Fruit fly (Drosophila melanogaster) whole organism, embryonic: ENCODE measurements around the gene RpL24-like.

Experiments
- C15 ChIP-seq: fragments of 200-800 bp; sonication (Bioruptor generic); IDR thresholded peaks from 3 replicates; pipeline ENCODE4 v1.3.6; 2022; ENCODE audit warnings: missing biosample characterization, missing genetic modification characterization
- CG10366 ChIP-seq: fragments of 200-800 bp; sonication (Bioruptor generic); IDR thresholded peaks from 2 replicates; pipeline ENCODE4 v1.3.6; 2022; ENCODE audit warnings: missing biosample characterization, missing genetic modification characterization
- CG11695 ChIP-seq: fragments of 200-800 bp; sonication (Bioruptor generic); IDR thresholded peaks from 3 replicates; pipeline ENCODE4 v1.3.6; 2022; ENCODE audit warnings: missing biosample characterization, missing genetic modification characterization
- CG12236 ChIP-seq: fragments of 200-800 bp; sonication (Bioruptor generic); optimal IDR thresholded peaks from 2 replicates; lab custom pipeline; 2016; ENCODE audit warnings: missing biosample characterization, missing genetic modification characterization
- CG14667 ChIP-seq: fragments of 200-800 bp; sonication (Bioruptor generic); IDR thresholded peaks from 2 replicates; pipeline ENCODE4 v1.3.6; 2022; ENCODE audit warnings: missing biosample characterization, missing genetic modification characterization
- CG14710 ChIP-seq: fragments of 200-800 bp; sonication (Bioruptor generic); optimal IDR thresholded peaks from 3 replicates; lab custom pipeline; 2019; ENCODE audit warnings: missing biosample characterization, mild to moderate bottlenecking, missing genetic modification characterization, moderate library complexity
- CG15479 ChIP-seq: fragments of 200-800 bp; sonication (Bioruptor generic); optimal IDR thresholded peaks from 3 replicates; lab custom pipeline; 2019; ENCODE audit warnings: missing biosample characterization, mild to moderate bottlenecking, missing genetic modification characterization, moderate library complexity
- CG1832 ChIP-seq: fragments of 200-800 bp; sonication (Bioruptor generic); optimal IDR thresholded peaks from 2 replicates; lab custom pipeline; 2017; ENCODE audit warnings: missing biosample characterization, mild to moderate bottlenecking, missing genetic modification characterization, inconsistent platforms
- CG32772 ChIP-seq: fragments of 200-800 bp; sonication (Bioruptor generic); IDR thresholded peaks from 2 replicates; pipeline ENCODE4 v1.3.6; 2022; ENCODE audit warnings: missing biosample characterization, missing genetic modification characterization
- CG4360 ChIP-seq: fragments of 200-800 bp; sonication (Bioruptor generic); IDR thresholded peaks from 2 replicates; pipeline ENCODE4 v1.3.6; 2022; ENCODE audit warnings: missing biosample characterization, missing genetic modification characterization
- CG5180 ChIP-seq: fragments of 200-800 bp; sonication (Bioruptor generic); optimal IDR thresholded peaks from 3 replicates; lab custom pipeline; 2017; ENCODE audit warnings: missing biosample characterization, missing genetic modification characterization, mild to moderate bottlenecking, moderate library complexity, missing genetic modification reagents
- CG6854 ChIP-seq: fragments of 200-800 bp; sonication (Bioruptor generic); optimal IDR thresholded peaks from 3 replicates; lab custom pipeline; 2017; ENCODE audit warnings: missing biosample characterization, mild to moderate bottlenecking, missing genetic modification characterization
- CG7271 ChIP-seq: fragments of 200-800 bp; sonication (Bioruptor generic); optimal IDR thresholded peaks from 2 replicates; lab custom pipeline; 2018; ENCODE audit warnings: missing biosample characterization, mild to moderate bottlenecking, missing genetic modification characterization, moderate library complexity
- CG9215 ChIP-seq: fragments of 200-800 bp; sonication (Bioruptor generic); IDR thresholded peaks from 2 replicates; pipeline ENCODE4 v1.3.6; 2022; ENCODE audit warnings: missing biosample characterization, missing genetic modification characterization
- CG9437 ChIP-seq: fragments of 200-800 bp; sonication (Bioruptor generic); optimal IDR thresholded peaks from 2 replicates; lab custom pipeline; 2018; ENCODE audit warnings: missing biosample characterization, mild to moderate bottlenecking, missing genetic modification characterization
- CG9609 ChIP-seq: fragments of 200-800 bp; sonication (Bioruptor generic); optimal IDR thresholded peaks from 3 replicates; lab custom pipeline; 2016; ENCODE audit warnings: missing biosample characterization, missing genetic modification characterization
- CG9876 ChIP-seq: fragments of 200-800 bp; sonication (Bioruptor generic); optimal IDR thresholded peaks from 2 replicates; lab custom pipeline; 2016; ENCODE audit warnings: missing biosample characterization, missing genetic modification characterization
- Camta ChIP-seq: fragments of 200-800 bp; sonication (Bioruptor generic); optimal IDR thresholded peaks from 2 replicates; lab custom pipeline; 2016; ENCODE audit warnings: missing biosample characterization, missing genetic modification characterization
- CkIIα-i1 ChIP-seq: fragments of 200-800 bp; sonication (Bioruptor generic); IDR thresholded peaks from 2 replicates; pipeline ENCODE4 v1.3.6; 2022; ENCODE audit warnings: missing biosample characterization, missing genetic modification characterization
- Deaf1 ChIP-seq: fragments of 200-800 bp; optimal IDR thresholded peaks from 3 replicates; lab custom pipeline; 2019; ENCODE audit warnings: missing biosample characterization, mild to moderate bottlenecking, missing genetic modification characterization, moderate library complexity
- Fer3 ChIP-seq: fragments of 200-800 bp; sonication (Bioruptor generic); optimal IDR thresholded peaks from 2 replicates; lab custom pipeline; 2018; ENCODE audit warnings: missing biosample characterization, mild to moderate bottlenecking, missing genetic modification characterization, moderate library complexity
- HmgZ ChIP-seq: fragments of 200-800 bp; sonication (Bioruptor generic); optimal IDR thresholded peaks from 2 replicates; lab custom pipeline; 2018; ENCODE audit warnings: missing biosample characterization, mild to moderate bottlenecking, missing genetic modification characterization
- Hr78 ChIP-seq, 2 experiments: fragments of 200-800 bp in 1 of 2; fragments of >200 bp in 1 of 2; sonication (Bioruptor generic) in 1 of 2; optimal IDR thresholded peaks; 2 replicates each; lab custom pipeline; 2017 to 2019; ENCODE audit warnings: missing biosample characterization in 2 of 2, missing genetic modification characterization in 2 of 2, mild to moderate bottlenecking in 1 of 2, moderate library complexity in 1 of 2
- Hsf ChIP-seq: fragments of 200-800 bp; sonication (Bioruptor generic); optimal IDR thresholded peaks from 3 replicates; lab custom pipeline; 2016; ENCODE audit warnings: missing biosample characterization, missing genetic modification characterization
- Lpt ChIP-seq: fragments of >200 bp; optimal IDR thresholded peaks from 2 replicates; lab custom pipeline; 2018; ENCODE audit warnings: missing biosample characterization, missing genetic modification characterization
- Mrtf ChIP-seq: fragments of 200-800 bp; sonication (Bioruptor generic); IDR thresholded peaks from 3 replicates; pipeline ENCODE4 v1.3.6; 2022; ENCODE audit warnings: missing biosample characterization, missing genetic modification characterization
- Myb ChIP-seq: fragments of 200-800 bp; sonication (Bioruptor generic); optimal IDR thresholded peaks from 2 replicates; lab custom pipeline; 2016; ENCODE audit warnings: missing biosample characterization, missing genetic modification characterization
- Nf-YC ChIP-seq: fragments of 200-800 bp; optimal IDR thresholded peaks from 3 replicates; lab custom pipeline; 2019; ENCODE audit warnings: missing biosample characterization, mild to moderate bottlenecking, missing genetic modification characterization, moderate library complexity
- Oaz ChIP-seq: fragments of 200-800 bp; sonication (Bioruptor generic); IDR thresholded peaks from 2 replicates; pipeline ENCODE4 v1.3.6; 2022; ENCODE audit warnings: missing biosample characterization, missing genetic modification characterization
- Rfx ChIP-seq: fragments of 200-800 bp; sonication (Bioruptor generic); IDR thresholded peaks from 2 replicates; pipeline ENCODE4 v1.3.6; 2022; ENCODE audit warnings: missing biosample characterization, missing genetic modification characterization
- aop ChIP-seq: fragments of 200-800 bp; sonication (Bioruptor generic); IDR thresholded peaks from 2 replicates; pipeline ENCODE4 v1.3.6; 2022; ENCODE audit warnings: missing biosample characterization, missing genetic modification characterization
- ase ChIP-seq: fragments of 200-800 bp; sonication (Bioruptor generic); IDR thresholded peaks from 3 replicates; pipeline ENCODE4 v1.3.6; 2022; ENCODE audit warnings: missing biosample characterization, missing genetic modification characterization
- bcd ChIP-seq: fragments of 200-800 bp; sonication (Bioruptor generic); optimal IDR thresholded peaks from 2 replicates; lab custom pipeline; 2017; ENCODE audit warnings: missing biosample characterization, mild to moderate bottlenecking, missing genetic modification characterization
- crol ChIP-seq: fragments of 200-800 bp; sonication (Bioruptor generic); IDR thresholded peaks from 2 replicates; pipeline ENCODE4 v1.3.6; 2022; ENCODE audit warnings: missing biosample characterization, missing genetic modification characterization
- dpn ChIP-seq, 2 experiments: fragments of 200-800 bp; sonication (Bioruptor generic); optimal IDR thresholded peaks; 3 replicates each; lab custom pipeline; 2016; ENCODE audit warnings: missing biosample characterization in 2 of 2, missing genetic modification characterization in 2 of 2
- dysf ChIP-seq: fragments of 200-800 bp; sonication (Bioruptor generic); IDR thresholded peaks from 3 replicates; pipeline ENCODE4 v1.3.6; 2022; ENCODE audit warnings: missing biosample characterization, missing genetic modification characterization
- ems ChIP-seq: fragments of 200-800 bp; sonication (Bioruptor generic); optimal IDR thresholded peaks from 3 replicates; lab custom pipeline; 2016; ENCODE audit warnings: missing biosample characterization, missing genetic modification characterization
- hkb ChIP-seq, 2 experiments: fragments of 200-800 bp in 1 of 2; fragments of >200 bp in 1 of 2; sonication (Bioruptor generic) in 1 of 2; IDR thresholded peaks in 1 of 2; optimal IDR thresholded peaks in 1 of 2; 2 replicates each; pipeline versions ENCODE4 v1.3.6 to Lab custom; 2017 to 2022; ENCODE audit warnings: missing biosample characterization in 1 of 2, missing genetic modification characterization in 1 of 2
- jumu ChIP-seq: fragments of 200-800 bp; sonication (Bioruptor generic); optimal IDR thresholded peaks from 3 replicates; lab custom pipeline; 2016; ENCODE audit warnings: missing biosample characterization, missing genetic modification characterization
- nmo ChIP-seq: fragments of 200-800 bp; sonication (Bioruptor generic); optimal IDR thresholded peaks from 2 replicates; lab custom pipeline; 2018; ENCODE audit warnings: missing biosample characterization, mild to moderate bottlenecking, missing genetic modification characterization, moderate library complexity
- onecut ChIP-seq: fragments of 200-800 bp; sonication (Bioruptor generic); IDR thresholded peaks from 2 replicates; pipeline ENCODE4 v1.3.6; 2022; ENCODE audit warnings: missing biosample characterization, missing genetic modification characterization
- pho ChIP-seq: fragments of 200-800 bp; sonication (Bioruptor generic); optimal IDR thresholded peaks from 2 replicates; lab custom pipeline; 2016; ENCODE audit warnings: missing biosample characterization, missing genetic modification characterization
- schlank ChIP-seq: fragments of 200-800 bp; sonication (Bioruptor generic); optimal IDR thresholded peaks from 2 replicates; lab custom pipeline; 2018; ENCODE audit warnings: missing biosample characterization, mild to moderate bottlenecking, missing genetic modification characterization
- sd ChIP-seq: fragments of 200-800 bp; sonication (Bioruptor generic); optimal IDR thresholded peaks from 3 replicates; lab custom pipeline; 2018; ENCODE audit warnings: missing biosample characterization, mild to moderate bottlenecking, missing genetic modification characterization, moderate library complexity
- sisA ChIP-seq: fragments of 200-800 bp; sonication (Bioruptor generic); IDR thresholded peaks from 2 replicates; pipeline ENCODE4 v1.3.6; 2022; ENCODE audit warnings: missing biosample characterization, missing genetic modification characterization
- slbo ChIP-seq: fragments of 200-800 bp; sonication (Bioruptor generic); IDR thresholded peaks from 2 replicates; pipeline ENCODE4 v1.3.6; 2022; ENCODE audit warnings: missing biosample characterization, missing genetic modification characterization
- sna ChIP-seq: fragments of 200-800 bp; sonication (Bioruptor generic); IDR thresholded peaks from 2 replicates; pipeline ENCODE4 v1.3.6; 2022; ENCODE audit warnings: missing biosample characterization, missing genetic modification characterization; ENCODE audit not compliant: partially characterized antibody
- toy ChIP-seq: fragments of 200-800 bp; sonication (Bioruptor generic); IDR thresholded peaks from 2 replicates; pipeline ENCODE4 v1.3.6; 2022; ENCODE audit warnings: missing biosample characterization, missing genetic modification characterization
- tx ChIP-seq: fragments of 200-800 bp; sonication (Bioruptor generic); optimal IDR thresholded peaks from 2 replicates; lab custom pipeline; 2016; ENCODE audit warnings: missing biosample characterization, missing genetic modification characterization

RpL24-like gene

DNA sequence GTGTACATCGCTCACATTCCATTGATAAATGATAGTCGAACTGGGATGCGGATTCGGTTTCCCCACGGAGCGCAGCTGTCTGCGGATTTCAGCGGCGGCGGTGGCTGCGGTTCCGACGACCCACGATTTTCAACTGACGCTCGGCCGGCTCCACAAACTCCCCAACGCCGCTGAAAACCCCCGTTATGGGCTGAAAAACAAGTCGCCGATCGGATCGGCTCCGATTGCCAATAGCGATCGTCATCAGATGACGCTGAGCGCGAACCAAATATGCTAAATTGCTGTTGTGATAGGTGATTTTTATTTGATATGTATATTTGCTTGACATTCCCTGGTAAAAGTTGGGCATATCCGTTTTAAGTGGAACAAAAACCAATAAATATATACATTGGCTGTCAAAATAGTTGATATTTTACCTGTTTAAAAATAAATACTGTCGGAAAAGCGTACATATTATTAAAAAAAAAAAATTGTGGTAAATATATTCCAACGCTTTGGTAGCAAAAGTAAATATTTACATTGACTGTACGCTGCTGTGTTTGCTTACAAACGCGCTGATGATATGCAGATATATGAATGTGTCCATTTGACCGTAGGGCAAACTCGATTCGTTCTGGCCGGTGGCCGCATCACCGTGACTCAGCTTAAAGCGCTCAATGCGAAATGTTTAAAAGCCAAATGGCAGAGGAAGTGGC lies 23.0 kb upstream of the RpL24-like start (continued):
- no peak for TF ChIP-seq CG1832 (GFP tag; lab: Kevin White, UChicago)
- 0 out of 3 replicates have a peak, but pooled peaks have one; percentile 46 for TF ChIP-seq ase
- TF ChIP-seq Nf-YC (tag; lab: Kevin White, UChicago), result peak; percentile 8
- TF ChIP-seq tx (GFP tag; lab: Kevin White, UChicago), result peak; percentile 36
- TF ChIP-seq ems, result peak; percentile 10
- peak; percentile 76 for TF ChIP-seq CG9215 (GFP tag; lab: Robert Waterston, UW)
- peak; percentile 53 for TF ChIP-seq Hsf (GFP tag; lab: Kevin White, UChicago)
- TF ChIP-seq Myb (GFP tag; lab: Kevin White, UChicago), result peak; percentile 39
- TF ChIP-seq CG12236 (GFP tag; lab: Kevin White, UChicago), result no peak
- TF ChIP-seq toy (GFP tag; lab: Robert Waterston, UW), result 0 out of 2 replicates have a peak, but pooled peaks have one; percentile 25
- peak; percentile 51; the same call in 1 of the 3 replicates for TF ChIP-seq CG11695
- TF ChIP-seq dysf (GFP tag; lab: Robert Waterston, UW), result peak; percentile 77
- peak in 1 of 2 experiments; percentile 12 for TF ChIP-seq Hr78 (GFP tag; optimal IDR thresholded peaks at IDR 0.05; lab: Kevin White, UChicago)
- TF ChIP-seq CG9437 (GFP tag; lab: Kevin White, UChicago), result peak; percentile 41
- TF ChIP-seq CG14667, result peak; percentile 44
- TF ChIP-seq CG5180 (GFP tag; lab: Kevin White, UChicago), result no peak
- TF ChIP-seq Mrtf, result 0 out of 3 replicates have a peak, but pooled peaks have one; percentile 29
- TF ChIP-seq C15 (GFP tag; lab: Robert Waterston, UW), result 0 out of 3 replicates have a peak, but pooled peaks have one; percentile 31
- peak; percentile 51 for TF ChIP-seq HmgZ
- no peak for TF ChIP-seq onecut (GFP tag; lab: Robert Waterston, UW)
- TF ChIP-seq schlank (tag; lab: Kevin White, UChicago), result peak; percentile 40
- no peak for TF ChIP-seq CkIIα-i1 (GFP tag; lab: Robert Waterston, UW)
- TF ChIP-seq Lpt (GFP tag; lab: Kevin White, UChicago), result no peak
- TF ChIP-seq Rfx (GFP tag; lab: Robert Waterston, UW), result peak; percentile 83
- TF ChIP-seq CG15479 (GFP tag; lab: Kevin White, UChicago), result no peak
- peak; percentile 49 to 70 for TF ChIP-seq dpn (GFP tag; optimal IDR thresholded peaks at IDR 0.05; lab: Kevin White, UChicago)
- TF ChIP-seq sd (tag; lab: Kevin White, UChicago), result peak; percentile 57
- peak; percentile 65 for TF ChIP-seq Fer3
- peak; percentile 35 for TF ChIP-seq nmo
- TF ChIP-seq bcd (GFP tag; lab: Kevin White, UChicago), result peak; percentile 77
- no peak for TF ChIP-seq aop (GFP tag; lab: Robert Waterston, UW)
- TF ChIP-seq CG10366 (GFP tag; lab: Robert Waterston, UW), result peak; percentile 44
- peak; percentile 13 for TF ChIP-seq CG6854 (GFP tag; lab: Kevin White, UChicago)
- peak; percentile 70 for TF ChIP-seq pho (GFP tag; lab: Kevin White, UChicago)
- peak; percentile 33 for TF ChIP-seq Camta (GFP tag; lab: Kevin White, UChicago)
- TF ChIP-seq hkb (optimal IDR thresholded peaks at IDR 0.05; lab: Kevin White, UChicago), result no peak
- peak; percentile 40; the same call in 1 of the 2 replicates for TF ChIP-seq hkb (GFP tag; IDR thresholded peaks at IDR 0.05; lab: Robert Waterston, UW)
- peak; percentile 63 for TF ChIP-seq Deaf1 (tag; lab: Kevin White, UChicago)
- TF ChIP-seq sna (GFP tag; lab: Robert Waterston, UW), result no peak
- no peak for TF ChIP-seq CG7271 (tag; lab: Kevin White, UChicago)
- no peak for TF ChIP-seq crol
- peak; percentile 74 for TF ChIP-seq slbo (GFP tag; lab: Robert Waterston, UW)
- no peak for TF ChIP-seq CG32772
- TF ChIP-seq CG9876, result no peak
- TF ChIP-seq jumu (GFP tag; lab: Kevin White, UChicago), result no peak
- peak; percentile 51; the same call in 1 of the 2 replicates for TF ChIP-seq Oaz
- no peak for TF ChIP-seq CG4360 (GFP tag; lab: Robert Waterston, UW)
- no peak for TF ChIP-seq CG14710
- TF ChIP-seq sisA, result 0 out of 2 replicates have a peak, but pooled peaks have one; percentile 29
- TF ChIP-seq CG9609 (GFP tag; lab: Kevin White, UChicago), result peak; percentile 26
